Worm (Caenorhabditis elegans): ENCODE measurements around the gene Y72A10A.1.
A peak's percentile ranks its signal among the peaks of the same experiment; 100 is the strongest.

The Y72A10A.1 gene

ce11 chrX:6134423-6134822, 3.7 kb downstream of the Y72A10A.1 start (continued):
- TF ChIP-seq madf-2 (tag; optimal IDR thresholded peaks at IDR 0.05) (no peak), hlh-8 (tag; optimal IDR thresholded peaks at IDR 0.05) (peak; percentile 21), elt-2 (tag; optimal IDR thresholded peaks at IDR 0.05) (no peak), lin-11 (tag; optimal IDR thresholded peaks at IDR 0.05) (no peak), ceh-2 (tag; optimal IDR thresholded peaks at IDR 0.05) (no peak), ceh-19 (GFP tag; optimal IDR thresholded peaks at IDR 0.05) (peak; percentile 70), elt-4 (tag; optimal IDR thresholded peaks at IDR 0.05) (no peak), fax-1 (tag; optimal IDR thresholded peaks at IDR 0.05) (peak; percentile 10), sox-2 (GFP tag; IDR thresholded peaks at IDR 0.05) (no peak), zip-5 (tag; optimal IDR thresholded peaks at IDR 0.05) (no peak), pax-1 (tag; optimal IDR thresholded peaks at IDR 0.05) (no peak), ceh-30 (tag; optimal IDR thresholded peaks at IDR 0.05) (no peak), unc-55 (GFP tag; optimal IDR thresholded peaks at IDR 0.05) (no peak), unc-3 (GFP tag; conservative IDR thresholded peaks at IDR 0.05) (no peak), unc-3 (tag; optimal IDR thresholded peaks at IDR 0.05) (peak; percentile 43), F13H6.1 (tag; optimal IDR thresholded peaks at IDR 0.05) (no peak), gmeb-2 (tag; optimal IDR thresholded peaks at IDR 0.05) (no peak), ceh-31 (tag; optimal IDR thresholded peaks at IDR 0.05) (peak; percentile 56), lim-6 (tag; optimal IDR thresholded peaks at IDR 0.05) (no peak), ceh-22 (tag; optimal IDR thresholded peaks at IDR 0.05) (no peak), ztf-16 (tag; optimal IDR thresholded peaks at IDR 0.05) (no peak), hlh-30 (tag; optimal IDR thresholded peaks at IDR 0.05; ENCODE audit: insufficient read depth) (no peak), unc-42 (tag; optimal IDR thresholded peaks at IDR 0.05) (peak; percentile 48), pha-2 (tag; optimal IDR thresholded peaks at IDR 0.05) (no peak), pha-4 (tag; optimal IDR thresholded peaks at IDR 0.05) (no peak), nfya-1 (tag; optimal IDR thresholded peaks at IDR 0.05) (peak; percentile 6), mec-3 (tag; optimal IDR thresholded peaks at IDR 0.05; ENCODE audit: borderline replicate concordance) (peak; percentile 58), pqm-1 (tag; optimal IDR thresholded peaks at IDR 0.05) (peak; percentile 15), hlh-15 (tag; optimal IDR thresholded peaks at IDR 0.05) (no peak), fkh-10 (GFP tag; optimal IDR thresholded peaks at IDR 0.05) (no peak), pag-3 (tag; optimal IDR thresholded peaks at IDR 0.05; ENCODE audit: borderline replicate concordance) (no peak), ceh-18 (tag; optimal IDR thresholded peaks at IDR 0.05) (peak; percentile 40), dve-1 (tag; optimal IDR thresholded peaks at IDR 0.05) (no peak), ets-4 (tag; optimal IDR thresholded peaks at IDR 0.05) (no peak), pat-9 (tag; optimal IDR thresholded peaks at IDR 0.05) (no peak), K09A11.1 (tag; optimal IDR thresholded peaks at IDR 0.05; ENCODE audit: insufficient read depth) (no peak), unc-86 (tag; optimal IDR thresholded peaks at IDR 0.05) (no peak), T23F11.4 (GFP tag; optimal IDR thresholded peaks at IDR 0.05) (no peak), fkh-6 (tag; optimal IDR thresholded peaks at IDR 0.05) (no peak), nhr-232 (tag; optimal IDR thresholded peaks at IDR 0.05) (no peak), eyg-1 (tag; optimal IDR thresholded peaks at IDR 0.05) (no peak)

- TF ChIP-seq npax-4 (tag; optimal IDR thresholded peaks at IDR 0.05) (no peak), ahr-1 (tag; optimal IDR thresholded peaks at IDR 0.05) (no peak), T23F11.4 (GFP tag; optimal IDR thresholded peaks at IDR 0.05) (no peak)
Measured at ce11 chrX:6129277-6129676, 8.9 kb downstream of the Y72A10A.1 start.

ce11 chrX:6128773-6129172, 9.4 kb downstream of the Y72A10A.1 start:
- TF ChIP-seq fkh-10 (GFP tag; optimal IDR thresholded peaks at IDR 0.05) (no peak), odd-2 (tag; optimal IDR thresholded peaks at IDR 0.05) (no peak), pqm-1 (tag; optimal IDR thresholded peaks at IDR 0.05) (no peak), hlh-8 (tag; optimal IDR thresholded peaks at IDR 0.05) (no peak)

Data from whole organism, late embryonic.